Worm (Caenorhabditis elegans) whole organism, L4 larva: ENCODE measurements around the gene txt-14.
A peak's percentile ranks its signal among the peaks of the same experiment; 100 is the strongest.

ENCODE experiments used
- F10B5.3 ChIP-seq: sonication (generic microtip); optimal IDR thresholded peaks from 2 replicates; lab custom pipeline; 2016; ENCODE audit warnings: mild to moderate bottlenecking, missing genetic modification characterization, missing compliant biosample characterization
- F44E2.7 ChIP-seq: fragments of 200-800 bp; sonication (Bioruptor generic); IDR thresholded peaks from 2 replicates; pipeline ENCODE4 v2.1.2; 2022; ENCODE audit warnings: missing genetic modification characterization, missing compliant biosample characterization
- aha-1 ChIP-seq: fragments of 150-350 bp; peaks from one replicate; lab custom pipeline; 2014; ENCODE audit warnings: missing biosample characterization, missing genetic modification characterization
- ama-1 ChIP-seq: fragments of 150-350 bp; optimal IDR thresholded peaks from 2 replicates; lab custom pipeline; 2014; ENCODE audit warnings: inconsistent platforms, mixed read lengths
- attf-4 ChIP-seq: sonication (generic microtip); optimal IDR thresholded peaks from 3 replicates; lab custom pipeline; 2017; ENCODE audit warnings: missing biosample characterization, missing genetic modification characterization
- ceh-28 ChIP-seq: fragments of 150-350 bp; optimal IDR thresholded peaks from 2 replicates; lab custom pipeline; 2014; ENCODE audit warnings: missing biosample characterization, missing genetic modification reagents, missing genetic modification characterization
- ceh-32 ChIP-seq: sonication (generic microtip); optimal IDR thresholded peaks from 2 replicates; lab custom pipeline; 2016; ENCODE audit warnings: mild to moderate bottlenecking, missing genetic modification characterization, missing compliant biosample characterization; ENCODE audit not compliant: poor library complexity
- ceh-44 ChIP-seq: fragments of 200-800 bp; sonication (Bioruptor generic); IDR thresholded peaks from 2 replicates; pipeline ENCODE4 v1.3.6; 2022; ENCODE audit warnings: missing genetic modification reagents, missing genetic modification characterization, missing compliant biosample characterization
- daf-12 ChIP-seq: fragments of 150-350 bp; optimal IDR thresholded peaks from 2 replicates; lab custom pipeline; 2014; ENCODE audit warnings: missing biosample characterization, missing genetic modification reagents, missing genetic modification characterization
- daf-8 ChIP-seq: fragments of 200-800 bp; sonication (Bioruptor generic); IDR thresholded peaks from 2 replicates; pipeline ENCODE4 v1.3.6; 2022; ENCODE audit warnings: missing genetic modification characterization, missing compliant biosample characterization
- dmd-9 ChIP-seq: fragments of 200-800 bp; sonication (Bioruptor generic); IDR thresholded peaks from 2 replicates; pipeline ENCODE4 v1.3.6; 2022; ENCODE audit warnings: missing genetic modification reagents, missing genetic modification characterization, missing compliant biosample characterization
- fkh-10 ChIP-seq: fragments of 150-350 bp; optimal IDR thresholded peaks from 2 replicates; lab custom pipeline; 2014; ENCODE audit warnings: missing biosample characterization, missing genetic modification reagents, missing genetic modification characterization
- fos-1 ChIP-seq: fragments of 150-350 bp; optimal IDR thresholded peaks from 2 replicates; lab custom pipeline; 2014; ENCODE audit warnings: missing biosample characterization, missing genetic modification characterization
- gei-8 ChIP-seq: fragments of 200-800 bp; sonication (Bioruptor generic); optimal IDR thresholded peaks from 2 replicates; lab custom pipeline; 2018; ENCODE audit warnings: mild to moderate bottlenecking, missing genetic modification characterization, missing compliant biosample characterization
- hmg-1.1 ChIP-seq: fragments of 200-800 bp; sonication (Bioruptor generic); IDR thresholded peaks from 2 replicates; pipeline ENCODE4 v1.3.6; 2022; ENCODE audit warnings: missing genetic modification reagents, missing genetic modification characterization, missing compliant biosample characterization
- lim-7 ChIP-seq: fragments of 200-800 bp; sonication (Bioruptor generic); IDR thresholded peaks from 2 replicates; pipeline ENCODE4 v1.3.6; 2022; ENCODE audit warnings: missing genetic modification characterization, missing compliant biosample characterization
- lin-13 ChIP-seq: fragments of 150-350 bp; optimal IDR thresholded peaks from 2 replicates; lab custom pipeline; 2014; ENCODE audit warnings: missing biosample characterization, missing genetic modification reagents, missing genetic modification characterization
- lin-29 ChIP-seq: fragments of 200-800 bp; sonication (Bioruptor generic); IDR thresholded peaks from 2 replicates; pipeline ENCODE4 v1.3.6; 2022; ENCODE audit warnings: missing genetic modification reagents, missing genetic modification characterization, missing compliant biosample characterization
- lin-38 ChIP-seq: fragments of 200-800 bp; sonication (Bioruptor generic); IDR thresholded peaks from 2 replicates; pipeline ENCODE4 v1.3.6; 2022; ENCODE audit warnings: missing genetic modification reagents, missing genetic modification characterization, missing compliant biosample characterization
- madf-9 ChIP-seq: fragments of 200-800 bp; sonication (Bioruptor generic); conservative IDR thresholded peaks from 2 replicates; pipeline ENCODE4 v1.3.6; 2022; ENCODE audit warnings: missing genetic modification reagents, missing genetic modification characterization, missing compliant biosample characterization
- mep-1 ChIP-seq: fragments of 150-350 bp; sonication (generic microtip); optimal IDR thresholded peaks from 3 replicates; lab custom pipeline; 2014; ENCODE audit warnings: missing biosample characterization, missing genetic modification characterization
- mes-2 ChIP-seq: sonication (generic microtip); optimal IDR thresholded peaks from 2 replicates; lab custom pipeline; 2016; ENCODE audit warnings: missing genotype, mild to moderate bottlenecking, missing genetic modification characterization, missing compliant biosample characterization; ENCODE audit not compliant: poor library complexity, severe bottlenecking
- mxl-2 ChIP-seq: fragments of 200-800 bp; sonication (Bioruptor generic); conservative IDR thresholded peaks from 2 replicates; pipeline ENCODE4 v1.3.6; 2022; ENCODE audit warnings: missing genetic modification reagents, missing genetic modification characterization, missing compliant biosample characterization
- mxl-3 ChIP-seq: fragments of 200-800 bp; sonication (Bioruptor generic); optimal IDR thresholded peaks from 2 replicates; lab custom pipeline; 2018; ENCODE audit warnings: mild to moderate bottlenecking, missing genetic modification characterization, missing compliant biosample characterization
- nhr-102 ChIP-seq: sonication (generic microtip); optimal IDR thresholded peaks from 2 replicates; lab custom pipeline; 2016; ENCODE audit warnings: mild to moderate bottlenecking, missing genetic modification characterization, moderate library complexity, missing compliant biosample characterization
- nhr-48 ChIP-seq: sonication (generic microtip); optimal IDR thresholded peaks from 2 replicates; lab custom pipeline; 2016; ENCODE audit warnings: mild to moderate bottlenecking, missing genetic modification characterization, missing compliant biosample characterization
- nhr-77 ChIP-seq: fragments of 150-350 bp; optimal IDR thresholded peaks from 2 replicates; lab custom pipeline; 2014; ENCODE audit warnings: missing biosample characterization, missing genetic modification characterization
- pqm-1 ChIP-seq: sonication (generic microtip); optimal IDR thresholded peaks from 2 replicates; lab custom pipeline; 2017; ENCODE audit warnings: missing biosample characterization, missing genetic modification characterization
- rbr-2 ChIP-seq: sonication (generic microtip); optimal IDR thresholded peaks from 2 replicates; lab custom pipeline; 2016; ENCODE audit warnings: missing genotype, missing genetic modification characterization, missing compliant biosample characterization
- set-16 ChIP-seq: fragments of 200-800 bp; sonication (Bioruptor generic); IDR thresholded peaks from 2 replicates; pipeline ENCODE4 v1.3.6; 2022; ENCODE audit warnings: missing genetic modification reagents, missing genetic modification characterization, missing compliant biosample characterization
- snpc-4 ChIP-seq: fragments of 150-350 bp; optimal IDR thresholded peaks from 2 replicates; lab custom pipeline; 2014; ENCODE audit warnings: missing biosample characterization, missing genetic modification characterization
- tag-97 ChIP-seq: fragments of 200-800 bp; sonication (Bioruptor generic); IDR thresholded peaks from 2 replicates; pipeline ENCODE4 v1.3.6; 2022; ENCODE audit warnings: missing genetic modification characterization, missing compliant biosample characterization
- zag-1 ChIP-seq: fragments of 150-350 bp; optimal IDR thresholded peaks from 2 replicates; lab custom pipeline; 2014; ENCODE audit warnings: missing biosample characterization, missing genetic modification characterization
- zip-2 ChIP-seq: fragments of 150-350 bp; optimal IDR thresholded peaks from 2 replicates; lab custom pipeline; 2014; ENCODE audit warnings: missing biosample characterization, missing genetic modification characterization

txt-14 gene

DNA sequence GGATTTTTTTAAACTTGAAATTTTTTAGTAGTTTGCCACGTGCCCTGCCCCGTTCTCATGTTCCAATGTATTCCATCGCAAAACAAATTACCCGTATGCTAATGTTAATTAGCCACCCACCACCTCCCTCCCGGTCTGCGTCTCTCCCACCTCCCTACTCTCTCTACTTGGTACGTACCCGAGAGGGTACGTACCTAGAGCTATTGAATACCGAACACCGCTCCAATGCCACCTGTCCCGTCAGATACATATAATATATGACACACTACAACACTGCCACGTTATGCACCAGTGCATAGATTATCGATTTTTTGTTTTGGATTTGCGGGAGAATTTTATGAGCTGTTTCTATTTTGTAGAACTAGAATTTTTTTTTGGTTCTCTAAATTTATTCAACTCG lies 7.1 kb downstream of the txt-14 start:
- TF ChIP-seq gei-8, result no peak
- TF ChIP-seq nhr-48 (tag; lab: Kevin White, UChicago), result no peak
- TF ChIP-seq aha-1 (tag; lab: Kevin White, UChicago), result peak; percentile 71
- TF ChIP-seq, all 104 proteins: peak for 1

DNA sequence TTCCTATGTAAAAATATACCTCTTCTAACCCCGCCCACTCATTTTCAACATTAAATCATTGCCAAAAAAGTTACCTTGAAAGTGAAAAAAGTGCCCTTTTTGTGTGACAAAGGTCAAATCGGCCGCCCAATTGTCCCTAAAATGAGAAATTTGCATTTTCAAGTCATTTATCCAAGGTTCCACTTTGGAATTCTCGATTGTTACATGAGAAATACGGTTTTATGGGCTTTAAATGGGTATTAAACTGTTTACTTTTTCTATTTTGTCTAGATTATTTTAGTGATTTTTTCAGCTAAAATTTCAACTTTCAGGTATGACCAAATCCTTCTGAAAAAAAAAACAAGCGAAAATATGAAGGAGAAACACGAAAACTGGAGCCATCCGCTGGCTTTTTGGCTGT lies 10.0 kb downstream of the txt-14 start, which contains the start of gene grdn-1:
Gene grdn-1, plus strand, starts transcription at position 301 of the 400 bp plus-strand sequence.
- no peak for TF ChIP-seq dmd-9 (GFP tag; lab: Robert Waterston, UW)
- no peak for TF ChIP-seq zip-2 (tag; lab: Kevin White, UChicago)
- no peak for TF ChIP-seq mes-2 (tag; lab: Kevin White, UChicago)
- no peak for TF ChIP-seq fos-1
- TF ChIP-seq fkh-10, result no peak
- TF ChIP-seq mxl-2 (GFP tag; lab: Robert Waterston, UW), result no peak
- no peak for TF ChIP-seq tag-97 (GFP tag; lab: Robert Waterston, UW)
- no peak for TF ChIP-seq F44E2.7 (GFP tag; lab: Robert Waterston, UW)
- TF ChIP-seq madf-9 (GFP tag; lab: Robert Waterston, UW), result no peak
- no peak for TF ChIP-seq ceh-44 (GFP tag; lab: Robert Waterston, UW)
- no peak for TF ChIP-seq ceh-28 (tag; lab: Kevin White, UChicago)
- TF ChIP-seq, all 104 proteins: peak for 0

DNA sequence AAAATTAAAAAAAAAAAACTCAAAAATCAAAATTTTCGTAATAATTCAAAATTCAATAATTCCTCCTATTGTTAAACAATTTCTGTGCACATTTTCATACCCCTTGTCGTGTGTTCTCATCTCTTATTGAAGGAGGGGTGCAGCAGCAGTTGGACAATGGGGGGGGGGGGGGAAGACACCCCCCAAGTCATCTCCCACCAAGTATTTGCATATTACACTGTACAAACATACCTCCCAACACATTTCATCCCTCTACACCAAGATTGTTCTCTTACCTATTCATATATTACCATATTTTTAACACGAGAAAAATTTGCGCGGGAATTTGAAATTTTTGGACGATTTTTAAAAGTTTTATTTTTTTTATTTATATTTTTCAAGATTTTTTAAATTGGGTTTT lies 13.8 kb downstream of the txt-14 start:
- no peak for TF ChIP-seq lim-7 (GFP tag; lab: Robert Waterston, UW)
- TF ChIP-seq ama-1 (lab: Kevin White, UChicago), result no peak
- no peak for TF ChIP-seq F10B5.3 (tag; lab: Kevin White, UChicago)
- TF ChIP-seq set-16 (GFP tag; lab: Robert Waterston, UW), result no peak
- no peak for TF ChIP-seq lin-29 (GFP tag; lab: Robert Waterston, UW)
- TF ChIP-seq mep-1 (tag; lab: Kevin White, UChicago), result no peak
- TF ChIP-seq hmg-1.1, result no peak

DNA sequence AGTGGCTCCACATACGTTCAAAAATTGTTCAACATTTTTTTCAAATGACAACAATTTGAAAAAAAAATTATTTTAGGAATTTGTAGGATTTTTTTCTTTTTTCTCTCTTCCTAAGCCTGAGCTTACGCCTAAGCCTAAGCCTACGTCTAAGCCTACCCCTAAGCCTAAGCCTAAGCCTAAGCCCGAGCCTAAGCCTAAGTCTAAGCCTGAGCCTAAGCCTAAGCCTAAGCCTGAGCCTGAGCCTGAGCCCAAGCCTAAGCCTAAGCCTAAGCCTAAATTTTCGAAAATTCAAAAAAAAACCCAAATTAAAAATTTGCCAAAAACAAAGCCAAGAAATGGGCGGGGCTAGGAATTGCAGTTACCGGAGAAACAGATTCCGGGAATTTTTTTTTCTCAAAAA lies 15.3 kb downstream of the txt-14 start:
- no peak for TF ChIP-seq hmg-1.1
- no peak for TF ChIP-seq set-16 (GFP tag; lab: Robert Waterston, UW)
- no peak for TF ChIP-seq daf-8 (GFP tag; lab: Robert Waterston, UW)
- TF ChIP-seq nhr-102 (tag; lab: Kevin White, UChicago), result no peak
- TF ChIP-seq mxl-3 (GFP tag; lab: Kevin White, UChicago), result no peak
- TF ChIP-seq attf-4 (tag; lab: Kevin White, UChicago), result no peak
- no peak for TF ChIP-seq mep-1 (tag; lab: Kevin White, UChicago)
- no peak for TF ChIP-seq daf-12 (tag; lab: Kevin White, UChicago)
- no peak for TF ChIP-seq nhr-77
- TF ChIP-seq ceh-32 (tag; lab: Kevin White, UChicago), result no peak
- no peak for TF ChIP-seq lin-13 (GFP tag; lab: Kevin White, UChicago)
- TF ChIP-seq lin-29 (GFP tag; lab: Robert Waterston, UW), result no peak
- TF ChIP-seq fos-1, result no peak
- TF ChIP-seq lin-38 (GFP tag; lab: Robert Waterston, UW), result no peak

DNA sequence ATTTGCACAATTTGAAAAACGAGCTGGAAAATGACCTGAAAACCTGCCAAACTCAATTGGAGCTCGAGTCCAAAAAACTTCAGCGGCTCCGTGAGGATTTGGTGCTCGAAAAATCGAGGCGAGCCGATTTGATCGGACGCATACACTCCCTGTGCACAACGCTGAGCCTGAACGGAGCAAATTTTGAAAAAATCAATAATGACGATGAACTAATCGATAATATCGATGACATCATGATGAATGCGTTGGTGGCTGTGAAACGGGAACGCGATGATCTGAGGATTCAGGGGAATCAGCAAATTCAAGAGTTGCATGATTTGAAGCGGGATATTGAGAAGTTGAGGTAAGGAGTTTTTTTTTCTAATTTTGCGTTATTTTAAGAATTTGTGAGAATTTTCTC lies 23.1 kb downstream of the txt-14 start:
- no peak for TF ChIP-seq snpc-4
- no peak for TF ChIP-seq zag-1
- no peak for TF ChIP-seq ceh-32 (tag; lab: Kevin White, UChicago)
- TF ChIP-seq nhr-77, result no peak
- peak; percentile 73 for TF ChIP-seq ceh-28 (tag; lab: Kevin White, UChicago)
- TF ChIP-seq set-16 (GFP tag; lab: Robert Waterston, UW), result no peak
- TF ChIP-seq rbr-2 (tag; lab: Kevin White, UChicago), result no peak
- no peak for TF ChIP-seq pqm-1 (tag; lab: Kevin White, UChicago)
